Fruit fly (Drosophila melanogaster) whole organism, embryonic: ENCODE data around the gene qtc.

Source experiments
- Asciz ChIP-seq: fragments of 200-800 bp; sonication (Bioruptor generic); optimal IDR thresholded peaks from 2 replicates; lab custom pipeline; 2017; ENCODE audit warnings: missing biosample characterization, mild to moderate bottlenecking, missing genetic modification characterization, missing genetic modification reagents
- B-H1 ChIP-seq: fragments of 200-800 bp; sonication (Bioruptor generic); IDR thresholded peaks from 3 replicates; pipeline ENCODE4 v1.3.6; 2022; ENCODE audit warnings: missing biosample characterization, missing genetic modification characterization
- BtbVII ChIP-seq: fragments of 200-800 bp; sonication (Bioruptor generic); optimal IDR thresholded peaks from 3 replicates; lab custom pipeline; 2017; ENCODE audit warnings: missing biosample characterization, mild to moderate bottlenecking, missing genetic modification characterization
- C15 ChIP-seq: fragments of 200-800 bp; sonication (Bioruptor generic); IDR thresholded peaks from 3 replicates; pipeline ENCODE4 v1.3.6; 2022; ENCODE audit warnings: missing biosample characterization, missing genetic modification characterization
- CG10274 ChIP-seq: fragments of 200-800 bp; sonication (Bioruptor generic); optimal IDR thresholded peaks from 3 replicates; lab custom pipeline; 2017; ENCODE audit warnings: missing biosample characterization, mild to moderate bottlenecking, missing genetic modification characterization
- CG11085 ChIP-seq: fragments of 200-800 bp; sonication (Bioruptor generic); IDR thresholded peaks from 2 replicates; pipeline ENCODE4 v1.3.6; 2022; ENCODE audit warnings: missing biosample characterization, missing genetic modification characterization
- CG12104 ChIP-seq: fragments of 200-800 bp; sonication (Bioruptor generic); optimal IDR thresholded peaks from 3 replicates; lab custom pipeline; 2016; ENCODE audit warnings: missing biosample characterization, missing genetic modification characterization
- CG12299 ChIP-seq: fragments of 200-800 bp; sonication (Bioruptor generic); optimal IDR thresholded peaks from 2 replicates; lab custom pipeline; 2018; ENCODE audit warnings: missing biosample characterization, mild to moderate bottlenecking, missing genetic modification characterization
- CG12744 ChIP-seq: fragments of 200-800 bp; sonication (Bioruptor generic); optimal IDR thresholded peaks from 2 replicates; lab custom pipeline; 2016; ENCODE audit warnings: missing biosample characterization, missing genetic modification characterization
- CG12942 ChIP-seq: fragments of 200-800 bp; sonication (Bioruptor generic); optimal IDR thresholded peaks from 3 replicates; lab custom pipeline; 2016; ENCODE audit warnings: missing biosample characterization, missing genetic modification characterization
- CG13424 ChIP-seq: fragments of 200-800 bp; sonication (Bioruptor generic); optimal IDR thresholded peaks from 2 replicates; lab custom pipeline; 2019; ENCODE audit warnings: missing biosample characterization, mild to moderate bottlenecking, missing genetic modification characterization, moderate library complexity
- CG14441 ChIP-seq: fragments of 200-800 bp; sonication (Bioruptor generic); IDR thresholded peaks from 2 replicates; pipeline ENCODE4 v1.3.6; 2022; ENCODE audit warnings: missing biosample characterization, missing genetic modification characterization
- CG14710 ChIP-seq: fragments of 200-800 bp; sonication (Bioruptor generic); optimal IDR thresholded peaks from 3 replicates; lab custom pipeline; 2019; ENCODE audit warnings: missing biosample characterization, mild to moderate bottlenecking, missing genetic modification characterization, moderate library complexity
- CG14860 ChIP-seq: fragments of 200-800 bp; sonication (Bioruptor generic); IDR thresholded peaks from 3 replicates; pipeline ENCODE4 v1.3.6; 2022; ENCODE audit warnings: missing biosample characterization, missing genetic modification characterization; ENCODE audit not compliant: partially characterized antibody
- CG15269 ChIP-seq: fragments of 200-800 bp; sonication (Bioruptor generic); optimal IDR thresholded peaks from 2 replicates; lab custom pipeline; 2018; ENCODE audit warnings: missing biosample characterization, mild to moderate bottlenecking, missing genetic modification characterization, moderate library complexity
- CG15601 ChIP-seq: fragments of 200-800 bp; sonication (Bioruptor generic); optimal IDR thresholded peaks from 3 replicates; lab custom pipeline; 2019; ENCODE audit warnings: missing biosample characterization, mild to moderate bottlenecking, missing genetic modification characterization, moderate library complexity
- CG16779 ChIP-seq: fragments of 200-800 bp; sonication (Bioruptor generic); IDR thresholded peaks from 2 replicates; pipeline ENCODE4 v1.3.6; 2022; ENCODE audit warnings: missing biosample characterization, missing genetic modification characterization
- CG17612 ChIP-seq: fragments of 200-800 bp; sonication (Bioruptor generic); IDR thresholded peaks from 2 replicates; pipeline ENCODE4 v1.3.6; 2022; ENCODE audit warnings: missing biosample characterization, missing genetic modification characterization
- CG1832 ChIP-seq: fragments of 200-800 bp; sonication (Bioruptor generic); optimal IDR thresholded peaks from 2 replicates; lab custom pipeline; 2017; ENCODE audit warnings: missing biosample characterization, mild to moderate bottlenecking, missing genetic modification characterization, inconsistent platforms
- CG33213 ChIP-seq: fragments of 200-800 bp; sonication (Bioruptor generic); optimal IDR thresholded peaks from 3 replicates; lab custom pipeline; 2016; ENCODE audit warnings: missing biosample characterization, missing genetic modification characterization
- CG34422 ChIP-seq: fragments of 200-800 bp; sonication (Bioruptor generic); IDR thresholded peaks from 3 replicates; pipeline ENCODE4 v1.3.6; 2022; ENCODE audit warnings: missing biosample characterization, missing genetic modification characterization
- CG7928 ChIP-seq: fragments of 200-800 bp; sonication (Bioruptor generic); optimal IDR thresholded peaks from 2 replicates; lab custom pipeline; 2017; ENCODE audit warnings: missing biosample characterization, mild to moderate bottlenecking, missing genetic modification characterization
- D ChIP-seq, 2 experiments: fragments of 200-800 bp in 1 of 2; fragments of >200 bp in 1 of 2; sonication (Bioruptor generic) in 1 of 2; optimal IDR thresholded peaks; 2 replicates in 1 of 2; 3 replicates in 1 of 2; lab custom pipeline; 2017; ENCODE audit warnings: mild to moderate bottlenecking in 1 of 2, missing biosample characterization in 1 of 2, missing genetic modification characterization in 1 of 2, missing genetic modification reagents in 1 of 2
- Dll ChIP-seq: fragments of 200-800 bp; sonication (Bioruptor generic); IDR thresholded peaks from 4 replicates; pipeline ENCODE4 v1.3.6; 2022; ENCODE audit warnings: missing biosample characterization, missing genetic modification characterization; ENCODE audit not compliant: partially characterized antibody
- Doc2 ChIP-seq: fragments of 200-800 bp; sonication (Bioruptor generic); IDR thresholded peaks from 2 replicates; pipeline ENCODE4 v1.3.6; 2022; ENCODE audit warnings: missing biosample characterization, missing genetic modification characterization
- Ets97D ChIP-seq: fragments of 200-800 bp; sonication (Bioruptor generic); optimal IDR thresholded peaks from 3 replicates; lab custom pipeline; 2016; ENCODE audit warnings: missing biosample characterization, missing genetic modification characterization
- Fer2 ChIP-seq: fragments of 200-800 bp; sonication (Bioruptor generic); optimal IDR thresholded peaks from 2 replicates; lab custom pipeline; 2018; ENCODE audit warnings: missing biosample characterization, mild to moderate bottlenecking, missing genetic modification characterization, moderate library complexity
- Gug ChIP-seq: fragments of 200-800 bp; sonication (Bioruptor generic); IDR thresholded peaks from 4 replicates; pipeline ENCODE4 v1.3.6; 2022; ENCODE audit warnings: missing biosample characterization, missing genetic modification characterization
- Hmr ChIP-seq: fragments of 200-800 bp; sonication (Bioruptor generic); optimal IDR thresholded peaks from 3 replicates; lab custom pipeline; 2017; ENCODE audit warnings: mild to moderate bottlenecking, missing biosample characterization, missing genetic modification reagents, missing genetic modification characterization
- Hsf ChIP-seq: fragments of 200-800 bp; sonication (Bioruptor generic); optimal IDR thresholded peaks from 3 replicates; lab custom pipeline; 2016; ENCODE audit warnings: missing biosample characterization, missing genetic modification characterization
- Myb ChIP-seq: fragments of 200-800 bp; sonication (Bioruptor generic); optimal IDR thresholded peaks from 2 replicates; lab custom pipeline; 2016; ENCODE audit warnings: missing biosample characterization, missing genetic modification characterization
- Sry-β ChIP-seq: fragments of 200-800 bp; sonication (Bioruptor generic); optimal IDR thresholded peaks from 2 replicates; lab custom pipeline; 2018; ENCODE audit warnings: missing biosample characterization, mild to moderate bottlenecking, missing genetic modification characterization, moderate library complexity
- ara ChIP-seq: fragments of 200-800 bp; sonication (Bioruptor generic); IDR thresholded peaks from 2 replicates; pipeline ENCODE4 v1.3.6; 2022; ENCODE audit warnings: missing biosample characterization, missing genetic modification characterization
- cad ChIP-seq: fragments of >200 bp; optimal IDR thresholded peaks from 2 replicates; lab custom pipeline; 2017; ENCODE audit warnings: missing biosample characterization, missing genetic modification characterization
- chinmo ChIP-seq: fragments of 200-800 bp; sonication (Bioruptor generic); IDR thresholded peaks from 4 replicates; pipeline ENCODE4 v1.3.6; 2022; ENCODE audit warnings: missing biosample characterization, missing genetic modification characterization; ENCODE audit not compliant: partially characterized antibody
- corto ChIP-seq: fragments of 200-800 bp; sonication (Bioruptor generic); optimal IDR thresholded peaks from 2 replicates; lab custom pipeline; 2016; ENCODE audit warnings: missing biosample characterization, mild to moderate bottlenecking, missing genetic modification characterization, moderate library complexity
- crol ChIP-seq: fragments of 200-800 bp; sonication (Bioruptor generic); IDR thresholded peaks from 2 replicates; pipeline ENCODE4 v1.3.6; 2022; ENCODE audit warnings: missing biosample characterization, missing genetic modification characterization
- da ChIP-seq: fragments of 200-800 bp; sonication (Bioruptor generic); optimal IDR thresholded peaks from 2 replicates; lab custom pipeline; 2016; ENCODE audit warnings: missing biosample characterization, missing genetic modification characterization
- dati ChIP-seq: fragments of 200-800 bp; sonication (Bioruptor generic); IDR thresholded peaks from 2 replicates; pipeline ENCODE4 v1.3.6; 2022; ENCODE audit warnings: missing biosample characterization, missing genetic modification characterization
- dimm ChIP-seq: fragments of 200-800 bp; sonication (Bioruptor generic); IDR thresholded peaks from 2 replicates; pipeline ENCODE4 v1.3.6; 2022; ENCODE audit warnings: missing biosample characterization, missing genetic modification characterization
- dm ChIP-seq: fragments of 200-800 bp; sonication (Bioruptor generic); optimal IDR thresholded peaks from 3 replicates; lab custom pipeline; 2016; ENCODE audit warnings: missing biosample characterization, missing genetic modification characterization
- ken ChIP-seq: fragments of 200-800 bp; sonication (Bioruptor generic); IDR thresholded peaks from 3 replicates; pipeline ENCODE4 v1.3.6; 2022; ENCODE audit warnings: missing biosample characterization, missing genetic modification characterization
- knrl ChIP-seq: fragments of 200-800 bp; sonication (Bioruptor generic); IDR thresholded peaks from 3 replicates; pipeline ENCODE4 v1.3.6; 2022; ENCODE audit warnings: missing biosample characterization, missing genetic modification characterization; ENCODE audit not compliant: partially characterized antibody
- psq ChIP-seq: fragments of 200-800 bp; sonication (Bioruptor generic); optimal IDR thresholded peaks from 2 replicates; lab custom pipeline; 2017; ENCODE audit warnings: missing biosample characterization, missing genetic modification characterization
- sc ChIP-seq, 3 experiments: fragments of >200 bp in 2 of 3; fragments of 200-800 bp in 1 of 3; sonication (Bioruptor generic) in 1 of 3; optimal IDR thresholded peaks; 2 replicates in 2 of 3; 3 replicates in 1 of 3; lab custom pipeline; 2017; ENCODE audit warnings: mild to moderate bottlenecking in 1 of 3, missing biosample characterization in 1 of 3, missing genetic modification characterization in 1 of 3, missing genetic modification reagents in 1 of 3
- sim ChIP-seq: fragments of 200-800 bp; sonication (Bioruptor generic); IDR thresholded peaks from 2 replicates; pipeline ENCODE4 v1.3.6; 2022; ENCODE audit warnings: missing biosample characterization, missing genetic modification characterization
- sna ChIP-seq: fragments of 200-800 bp; sonication (Bioruptor generic); IDR thresholded peaks from 2 replicates; pipeline ENCODE4 v1.3.6; 2022; ENCODE audit warnings: missing biosample characterization, missing genetic modification characterization; ENCODE audit not compliant: partially characterized antibody
- tin ChIP-seq: fragments of 200-800 bp; sonication (Bioruptor generic); optimal IDR thresholded peaks from 3 replicates; lab custom pipeline; 2016; ENCODE audit warnings: missing biosample characterization, missing genetic modification characterization
- tio ChIP-seq: fragments of 200-800 bp; sonication (Bioruptor generic); optimal IDR thresholded peaks from 2 replicates; lab custom pipeline; 2017; ENCODE audit warnings: missing biosample characterization, missing genetic modification characterization, inconsistent platforms
- zfh2 ChIP-seq: fragments of 200-800 bp; sonication (Bioruptor generic); optimal IDR thresholded peaks from 2 replicates; lab custom pipeline; 2016; ENCODE audit warnings: missing biosample characterization, missing genetic modification characterization

Gene qtc

DNA sequence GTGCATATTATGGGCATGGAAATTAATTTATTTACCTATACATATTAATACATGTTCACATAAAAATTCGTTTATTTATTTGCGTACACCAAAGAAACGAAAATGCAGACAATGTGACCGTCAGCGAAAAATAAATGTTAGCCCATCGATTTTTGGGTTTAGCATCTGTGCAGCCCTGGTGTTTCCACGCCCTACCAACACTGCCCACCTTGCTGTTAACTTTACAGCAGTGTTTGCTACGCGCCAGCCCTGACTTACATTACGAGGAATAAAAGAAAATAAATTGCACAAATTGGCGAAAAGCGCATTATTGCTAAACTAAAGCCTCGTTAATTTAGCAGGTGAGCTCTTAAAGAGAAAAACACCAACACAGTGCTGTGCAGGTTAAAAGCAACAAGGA is 17.6 kb upstream of the qtc start, which contains the start of the genes CG33995, CG44000 and CG44001 (continued):
- TF ChIP-seq Hsf (GFP tag; lab: Kevin White, UChicago) (peak; percentile 61), CG14710 (peak; percentile 86), D (optimal IDR thresholded peaks at IDR 0.05; lab: Kevin White, UChicago) (no peak), D (GFP tag; optimal IDR thresholded peaks at IDR 0.05; lab: Kevin White, UChicago) (no peak), crol (no peak), CG15601 (tag; lab: Kevin White, UChicago) (peak; percentile 50), Gug (GFP tag; lab: Robert Waterston, UW) (0 out of 4 replicates have a peak, but pooled peaks have one; percentile 27), CG16779 (no peak), da (GFP tag; lab: Kevin White, UChicago) (no peak), tio (GFP tag; lab: Kevin White, UChicago) (no peak), Doc2 (GFP tag; lab: Robert Waterston, UW) (no peak), Hmr (GFP tag; lab: Kevin White, UChicago) (peak; percentile 69), CG15269 (peak; percentile 17), CG13424 (tag; lab: Kevin White, UChicago) (peak; percentile 17), sim (GFP tag; lab: Robert Waterston, UW) (no peak), Ets97D (GFP tag; lab: Kevin White, UChicago) (peak; percentile 85), knrl (GFP tag; lab: Robert Waterston, UW) (peak; percentile 10; the same call in 1 of the 3 replicates), dimm (GFP tag; lab: Robert Waterston, UW) (no peak), CG34422 (GFP tag; lab: Robert Waterston, UW) (peak; percentile 66; the same call in 2 of the 3 replicates), chinmo (GFP tag; lab: Robert Waterston, UW) (no peak), ken (GFP tag; lab: Robert Waterston, UW) (peak; percentile 76), Dll (GFP tag; lab: Robert Waterston, UW) (no peak), CG12942 (GFP tag; lab: Kevin White, UChicago) (peak; percentile 32), C15 (GFP tag; lab: Robert Waterston, UW) (no peak), CG11085 (GFP tag; lab: Robert Waterston, UW) (peak; percentile 39; the same call in 1 of the 2 replicates), CG7928 (GFP tag; lab: Kevin White, UChicago) (peak; percentile 99), CG12744 (GFP tag; lab: Kevin White, UChicago) (peak; percentile 8), Myb (peak; percentile 78), CG10274 (no peak), sc (optimal IDR thresholded peaks at IDR 0.05; lab: Kevin White, UChicago) (no peak), sc (GFP tag; optimal IDR thresholded peaks at IDR 0.05; lab: Kevin White, UChicago) (no peak), Sry-β (GFP tag; lab: Kevin White, UChicago) (no peak), CG33213 (GFP tag; lab: Kevin White, UChicago) (peak; percentile 79), sna (GFP tag; lab: Robert Waterston, UW) (0 out of 2 replicates have a peak, but pooled peaks have one; percentile 4), dati (GFP tag; lab: Robert Waterston, UW) (no peak), corto (no peak), CG14441 (GFP tag; lab: Robert Waterston, UW) (peak; percentile 25; the same call in 1 of the 2 replicates), Fer2 (tag; lab: Kevin White, UChicago) (no peak), BtbVII (GFP tag; lab: Kevin White, UChicago) (no peak), CG12299 (tag; lab: Kevin White, UChicago) (peak; percentile 4), tin (GFP tag; lab: Kevin White, UChicago) (peak; percentile 53), cad (GFP tag; lab: Kevin White, UChicago) (no peak), dm (GFP tag; lab: Kevin White, UChicago) (peak; percentile 40), CG1832 (GFP tag; lab: Kevin White, UChicago) (no peak), B-H1 (GFP tag; lab: Robert Waterston, UW) (no peak), zfh2 (GFP tag; lab: Kevin White, UChicago) (peak; percentile 64), CG12104 (GFP tag; lab: Kevin White, UChicago) (no peak), Asciz (GFP tag; lab: Kevin White, UChicago) (no peak), CG17612 (GFP tag; lab: Robert Waterston, UW) (no peak), ara (GFP tag; lab: Robert Waterston, UW) (no peak), psq (GFP tag; lab: Kevin White, UChicago) (no peak), CG14860 (GFP tag; lab: Robert Waterston, UW) (0 out of 3 replicates have a peak, but pooled peaks have one; percentile 20)
